Worm (Caenorhabditis elegans) whole organism, mixed stage, embryonic: ENCODE results near the gene tag-191.

Source experiments
- blmp-1 ChIP-seq: fragments of 150-350 bp; optimal IDR thresholded peaks from 2 replicates; lab custom pipeline; 2014; ENCODE audit warnings: missing biosample characterization, missing genetic modification characterization
- ces-1 ChIP-seq: fragments of 150-350 bp; optimal IDR thresholded peaks from 2 replicates; lab custom pipeline; 2014; ENCODE audit warnings: missing biosample characterization, missing genetic modification reagents, missing genetic modification characterization
- elt-1 ChIP-seq: sonication (generic microtip); optimal IDR thresholded peaks from 2 replicates; lab custom pipeline; 2017; ENCODE audit warnings: missing genetic modification characterization, mild to moderate bottlenecking, missing compliant biosample characterization, antibody characterized with exemption, moderate library complexity, borderline replicate concordance; ENCODE audit not compliant: insufficient read depth
- lin-13 ChIP-seq: fragments of 150-350 bp; optimal IDR thresholded peaks from 2 replicates; lab custom pipeline; 2014; ENCODE audit warnings: missing biosample characterization, missing genetic modification characterization
- lin-32 ChIP-seq: fragments of 200-800 bp; sonication (Bioruptor generic); optimal IDR thresholded peaks from 2 replicates; lab custom pipeline; 2018; ENCODE audit warnings: mild to moderate bottlenecking, missing genetic modification characterization, missing compliant biosample characterization
- mab-5 ChIP-seq: fragments of 150-350 bp; optimal IDR thresholded peaks from 2 replicates; lab custom pipeline; 2014; ENCODE audit warnings: missing biosample characterization, missing genetic modification characterization
- mep-1 ChIP-seq: fragments of 150-350 bp; optimal IDR thresholded peaks from 2 replicates; lab custom pipeline; 2017; ENCODE audit warnings: missing biosample characterization, missing genetic modification reagents, missing genetic modification characterization, inconsistent platforms
- nhr-12 ChIP-seq: fragments of 150-350 bp; optimal IDR thresholded peaks from 2 replicates; lab custom pipeline; 2014; ENCODE audit warnings: missing biosample characterization, missing genetic modification characterization
- nhr-28 ChIP-seq: fragments of 150-350 bp; optimal IDR thresholded peaks from 2 replicates; lab custom pipeline; 2014; ENCODE audit warnings: missing biosample characterization, missing genetic modification characterization
- nhr-76 ChIP-seq: sonication (generic microtip); optimal IDR thresholded peaks from 2 replicates; lab custom pipeline; 2017; ENCODE audit warnings: missing biosample characterization, missing genetic modification characterization
- sptf-1 ChIP-seq: sonication (generic microtip); optimal IDR thresholded peaks from 2 replicates; lab custom pipeline; 2017; ENCODE audit warnings: mild to moderate bottlenecking, missing genetic modification characterization, moderate library complexity, missing compliant biosample characterization
- unc-39 ChIP-seq: fragments of 150-350 bp; optimal IDR thresholded peaks from 2 replicates; lab custom pipeline; 2014; ENCODE audit warnings: missing biosample characterization, missing genetic modification characterization
- ztf-11 ChIP-seq: fragments of 150-350 bp; optimal IDR thresholded peaks from 2 replicates; lab custom pipeline; 2014; ENCODE audit warnings: missing biosample characterization, missing genetic modification characterization

DNA sequence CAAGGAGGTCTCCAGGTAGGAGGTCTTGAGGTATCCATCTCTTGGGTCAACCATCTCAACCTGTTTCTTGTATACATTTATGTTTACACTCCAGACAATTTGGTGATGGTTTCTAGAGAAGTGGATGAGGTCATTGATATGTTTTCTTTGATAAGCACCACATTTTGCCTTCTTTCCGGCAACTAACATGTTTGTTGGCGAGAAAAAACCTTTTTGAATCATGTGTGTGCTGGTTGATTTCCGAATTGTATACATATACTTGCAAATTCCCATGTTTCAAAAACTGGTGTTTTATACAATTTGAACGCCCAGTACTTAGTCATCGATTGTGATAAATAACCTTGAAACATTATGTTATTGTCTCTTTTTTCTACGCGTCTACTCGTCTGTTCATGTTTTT is 32.1 kb downstream of the tag-191 start:
- TF ChIP-seq nhr-28 (tag; lab: Kevin White, UChicago): no peak
- no peak for TF ChIP-seq blmp-1
- no peak for TF ChIP-seq mab-5 (tag; lab: Kevin White, UChicago)
- TF ChIP-seq nhr-12 (tag; lab: Kevin White, UChicago): no peak
- TF ChIP-seq nhr-76: no peak
- no peak for TF ChIP-seq lin-13 (tag; lab: Kevin White, UChicago)
- TF ChIP-seq ztf-11 (tag; lab: Kevin White, UChicago): no peak
- TF ChIP-seq ces-1: no peak
- TF ChIP-seq mep-1 (tag; lab: Kevin White, UChicago): no peak
- no peak for TF ChIP-seq lin-32
- no peak for TF ChIP-seq elt-1 (tag; lab: Kevin White, UChicago)
- TF ChIP-seq sptf-1 (tag; lab: Kevin White, UChicago): no peak
- TF ChIP-seq unc-39 (tag; lab: Kevin White, UChicago): no peak
